Worm (Caenorhabditis elegans) whole organism, young adult: ENCODE measurements around the gene F56C3.1.

Source experiments
- B0035.1 ChIP-seq: sonication (generic microtip); optimal IDR thresholded peaks from 2 replicates; lab custom pipeline; 2016; ENCODE audit warnings: missing genetic modification characterization, mild to moderate bottlenecking, missing compliant biosample characterization, missing genotype, missing genetic modification reagents
- B0261.1 ChIP-seq: sonication (generic microtip); optimal IDR thresholded peaks from 2 replicates; lab custom pipeline; 2016; ENCODE audit warnings: mild to moderate bottlenecking, missing genetic modification characterization, moderate library complexity, missing compliant biosample characterization
- C06A6.2 ChIP-seq: fragments of 200-800 bp; sonication (Bioruptor generic); conservative IDR thresholded peaks from 2 replicates; pipeline ENCODE4 v1.3.6; 2022; ENCODE audit warnings: missing genetic modification characterization, missing compliant biosample characterization
- F10E7.11 ChIP-seq: sonication (generic microtip); optimal IDR thresholded peaks from 2 replicates; lab custom pipeline; 2017; ENCODE audit warnings: mild to moderate bottlenecking, missing genetic modification characterization, moderate library complexity, missing compliant biosample characterization
- F49E8.2 ChIP-seq: sonication (generic microtip); optimal IDR thresholded peaks from 3 replicates; lab custom pipeline; 2017; ENCODE audit warnings: missing genetic modification characterization, mild to moderate bottlenecking, missing compliant biosample characterization, antibody characterized with exemption, moderate library complexity; ENCODE audit not compliant: insufficient read depth
- atf-7 ChIP-seq: sonication (generic microtip); optimal IDR thresholded peaks from 2 replicates; lab custom pipeline; 2017; ENCODE audit warnings: mild to moderate bottlenecking, missing genetic modification characterization, missing compliant biosample characterization
- athp-1 ChIP-seq: sonication (generic microtip); optimal IDR thresholded peaks from 2 replicates; lab custom pipeline; 2017; ENCODE audit warnings: mild to moderate bottlenecking, missing genetic modification characterization, missing compliant biosample characterization
- attf-3 ChIP-seq: fragments of 200-800 bp; sonication (Bioruptor generic); conservative IDR thresholded peaks from 2 replicates; pipeline ENCODE4 v1.3.6; 2022; ENCODE audit warnings: missing genetic modification reagents, missing genetic modification characterization, missing compliant biosample characterization
- cebp-1 ChIP-seq, 2 experiments: fragments of 200-800 bp in 1 of 2; sonication (Bioruptor generic) in 1 of 2; sonication (generic microtip) in 1 of 2; IDR thresholded peaks in 1 of 2; optimal IDR thresholded peaks in 1 of 2; 2 replicates each; pipeline versions ENCODE4 v1.3.6 to Lab custom; 2017 to 2022; ENCODE audit warnings: missing compliant biosample characterization in 2 of 2, missing genetic modification characterization in 2 of 2, mild to moderate bottlenecking in 1 of 2, missing genetic modification reagents in 1 of 2, moderate library complexity in 1 of 2
- ceh-100 ChIP-seq: fragments of 200-800 bp; sonication (Bioruptor generic); IDR thresholded peaks from 2 replicates; pipeline ENCODE4 v1.3.6; 2022; ENCODE audit warnings: missing genetic modification reagents, missing genetic modification characterization, missing compliant biosample characterization
- ceh-27 ChIP-seq: fragments of 200-800 bp; sonication (Bioruptor generic); optimal IDR thresholded peaks from 2 replicates; lab custom pipeline; 2018; ENCODE audit warnings: mild to moderate bottlenecking, missing genetic modification characterization, moderate library complexity, missing compliant biosample characterization
- ceh-40 ChIP-seq: fragments of 200-800 bp; sonication (Bioruptor generic); IDR thresholded peaks from 2 replicates; pipeline ENCODE4 v1.3.6; 2022; ENCODE audit warnings: missing genetic modification characterization, missing compliant biosample characterization
- ceh-91 ChIP-seq: fragments of 200-800 bp; sonication (Bioruptor generic); IDR thresholded peaks from 2 replicates; pipeline ENCODE4 v1.3.6; 2022; ENCODE audit warnings: missing genetic modification reagents, missing genetic modification characterization, missing compliant biosample characterization
- chd-7 ChIP-seq: sonication (generic microtip); optimal IDR thresholded peaks from 2 replicates; lab custom pipeline; 2016; ENCODE audit warnings: mild to moderate bottlenecking, missing genetic modification characterization, moderate library complexity, missing compliant biosample characterization
- dox-1 ChIP-seq: fragments of 200-800 bp; sonication (Bioruptor generic); IDR thresholded peaks from 2 replicates; pipeline ENCODE4 v1.3.6; 2022; ENCODE audit warnings: missing genetic modification reagents, missing genetic modification characterization, missing compliant biosample characterization
- efl-1 ChIP-seq: fragments of 150-350 bp; optimal IDR thresholded peaks from 2 replicates; lab custom pipeline; 2014; ENCODE audit warnings: missing biosample characterization, missing genetic modification reagents, missing genetic modification characterization
- egl-44 ChIP-seq: fragments of 200-800 bp; sonication (Bioruptor generic); IDR thresholded peaks from 2 replicates; pipeline ENCODE4 v1.3.6; 2022; ENCODE audit warnings: missing genetic modification reagents, missing genetic modification characterization, missing compliant biosample characterization
- fkh-3 ChIP-seq: sonication (generic microtip); optimal IDR thresholded peaks from 2 replicates; lab custom pipeline; 2016; ENCODE audit warnings: mild to moderate bottlenecking, missing genetic modification characterization, missing compliant biosample characterization
- lin-35 ChIP-seq, 3 experiments: fragments of 150-350 bp in 2 of 3; sonication (generic microtip) in 1 of 3; optimal IDR thresholded peaks; 2 replicates each; lab custom pipeline; 2014 to 2018; ENCODE audit warnings: missing biosample characterization in 3 of 3, missing genetic modification characterization in 3 of 3, missing genetic modification reagents in 3 of 3
- lin-54 ChIP-seq: fragments of 200-800 bp; sonication (Bioruptor generic); optimal IDR thresholded peaks from 2 replicates; lab custom pipeline; 2018; ENCODE audit warnings: mild to moderate bottlenecking, missing genetic modification characterization, missing compliant biosample characterization
- lir-1 ChIP-seq: fragments of 200-800 bp; sonication (Bioruptor generic); conservative IDR thresholded peaks from 2 replicates; pipeline ENCODE4 v1.3.6; 2022; ENCODE audit warnings: missing genetic modification reagents, missing genetic modification characterization, missing compliant biosample characterization
- lsl-1 ChIP-seq: fragments of 200-800 bp; sonication (Bioruptor generic); optimal IDR thresholded peaks from 2 replicates; lab custom pipeline; 2018; ENCODE audit warnings: mild to moderate bottlenecking, missing genetic modification characterization, moderate library complexity, missing compliant biosample characterization
- madf-10 ChIP-seq: sonication (generic microtip); optimal IDR thresholded peaks from 2 replicates; lab custom pipeline; 2016; ENCODE audit warnings: mild to moderate bottlenecking, missing genetic modification characterization, missing compliant biosample characterization
- madf-3 ChIP-seq: fragments of 200-800 bp; sonication (Bioruptor generic); IDR thresholded peaks from 2 replicates; pipeline ENCODE4 v1.3.6; 2022; ENCODE audit warnings: missing genetic modification reagents, missing genetic modification characterization, missing compliant biosample characterization
- madf-6 ChIP-seq: fragments of 200-800 bp; sonication (Bioruptor generic); IDR thresholded peaks from 2 replicates; pipeline ENCODE4 v1.3.6; 2022; ENCODE audit warnings: missing genetic modification reagents, missing genetic modification characterization, missing compliant biosample characterization
- madf-8 ChIP-seq: fragments of 200-800 bp; sonication (Bioruptor generic); conservative IDR thresholded peaks from 2 replicates; pipeline ENCODE4 v1.3.6; 2022; ENCODE audit warnings: missing genetic modification reagents, missing genetic modification characterization, missing compliant biosample characterization
- nfya-2 ChIP-seq: fragments of 200-800 bp; sonication (Bioruptor generic); IDR thresholded peaks from 2 replicates; pipeline ENCODE4 v1.3.6; 2022; ENCODE audit warnings: missing genetic modification reagents, missing genetic modification characterization, missing compliant biosample characterization
- nfyb-1 ChIP-seq: fragments of 200-800 bp; sonication (Bioruptor generic); IDR thresholded peaks from 2 replicates; pipeline ENCODE4 v1.3.6; 2022; ENCODE audit warnings: missing genetic modification reagents, missing genetic modification characterization, missing compliant biosample characterization
- nhr-120 ChIP-seq: fragments of 200-800 bp; sonication (Bioruptor generic); IDR thresholded peaks from 2 replicates; pipeline ENCODE4 v1.3.6; 2022; ENCODE audit warnings: missing genetic modification characterization, missing compliant biosample characterization
- nhr-27 ChIP-seq: fragments of 200-800 bp; sonication (Bioruptor generic); optimal IDR thresholded peaks from 2 replicates; lab custom pipeline; 2018; ENCODE audit warnings: mild to moderate bottlenecking, missing genetic modification characterization, moderate library complexity, missing compliant biosample characterization
- nhr-80 ChIP-seq: sonication (generic microtip); optimal IDR thresholded peaks from 2 replicates; lab custom pipeline; 2016; ENCODE audit warnings: missing genetic modification characterization, missing compliant biosample characterization
- repo-1 ChIP-seq: sonication (generic microtip); optimal IDR thresholded peaks from 2 replicates; lab custom pipeline; 2017; ENCODE audit warnings: mild to moderate bottlenecking, missing genetic modification characterization, missing compliant biosample characterization
- sea-2 ChIP-seq: fragments of 200-800 bp; sonication (Bioruptor generic); IDR thresholded peaks from 2 replicates; pipeline ENCODE4 v1.3.6; 2022; ENCODE audit warnings: missing genetic modification characterization, missing compliant biosample characterization
- snpc-1.1 ChIP-seq: sonication (generic microtip); optimal IDR thresholded peaks from 2 replicates; lab custom pipeline; 2017; ENCODE audit warnings: missing genetic modification characterization, mild to moderate bottlenecking, missing compliant biosample characterization, antibody characterized with exemption, moderate library complexity, missing genotype, missing genetic modification reagents; ENCODE audit not compliant: insufficient read depth
- snpc-1.3 ChIP-seq: sonication (generic microtip); optimal IDR thresholded peaks from 2 replicates; lab custom pipeline; 2017; ENCODE audit warnings: missing genetic modification characterization, mild to moderate bottlenecking, missing compliant biosample characterization, antibody characterized with exemption, moderate library complexity, missing genotype, missing genetic modification reagents; ENCODE audit not compliant: insufficient read depth
- somi-1 ChIP-seq: fragments of 200-800 bp; sonication (Bioruptor generic); optimal IDR thresholded peaks from 2 replicates; lab custom pipeline; 2018; ENCODE audit warnings: mild to moderate bottlenecking, missing genetic modification characterization, missing compliant biosample characterization
- tlf-1 ChIP-seq: fragments of 200-800 bp; sonication (Bioruptor generic); optimal IDR thresholded peaks from 2 replicates; lab custom pipeline; 2018; ENCODE audit warnings: mild to moderate bottlenecking, missing genetic modification characterization, missing compliant biosample characterization
- xnd-1 ChIP-seq: sonication (generic microtip); optimal IDR thresholded peaks from 2 replicates; lab custom pipeline; 2016; ENCODE audit warnings: missing genotype, missing genetic modification reagents, missing genetic modification characterization, missing compliant biosample characterization
- ztf-25 ChIP-seq: fragments of 200-800 bp; sonication (Bioruptor generic); IDR thresholded peaks from 2 replicates; pipeline ENCODE4 v1.3.6; 2022; ENCODE audit warnings: missing genetic modification reagents, missing genetic modification characterization, missing compliant biosample characterization

F56C3.1 gene

ce11 chrX:1395793-1396192 lies 8.7 kb downstream of the F56C3.1 start (continued):
- no peak for TF ChIP-seq ceh-100 (GFP tag; lab: Robert Waterston, UW)
- no peak for TF ChIP-seq nfyb-1
- no peak for TF ChIP-seq chd-7 (tag; lab: Kevin White, UChicago)
- no peak for TF ChIP-seq athp-1
- TF ChIP-seq C06A6.2 (GFP tag; lab: Robert Waterston, UW): no peak
- peak; percentile 51 for TF ChIP-seq atf-7 (tag; lab: Kevin White, UChicago)
- TF ChIP-seq lir-1 (GFP tag; lab: Robert Waterston, UW): 0 out of 2 replicates have a peak, but pooled peaks have one; percentile 8
- no peak for TF ChIP-seq madf-6 (GFP tag; lab: Robert Waterston, UW)
- no peak for TF ChIP-seq snpc-1.3 (tag; lab: Kevin White, UChicago)
- no peak for TF ChIP-seq F10E7.11
- TF ChIP-seq B0261.1 (tag; lab: Kevin White, UChicago): no peak
- TF ChIP-seq tlf-1: no peak
- no peak for TF ChIP-seq ceh-91 (GFP tag; lab: Robert Waterston, UW)
- no peak for TF ChIP-seq sea-2 (GFP tag; lab: Robert Waterston, UW)
- TF ChIP-seq madf-10 (tag; lab: Kevin White, UChicago): no peak
- TF ChIP-seq madf-3 (GFP tag; lab: Robert Waterston, UW): no peak
- TF ChIP-seq ztf-25: no peak
- TF ChIP-seq snpc-1.1 (tag; lab: Kevin White, UChicago): no peak
- TF ChIP-seq nhr-120 (GFP tag; lab: Robert Waterston, UW): no peak
- TF ChIP-seq B0035.1: no peak
- no peak for TF ChIP-seq lsl-1 (GFP tag; lab: Kevin White, UChicago)
- no peak for TF ChIP-seq nfya-2 (GFP tag; lab: Robert Waterston, UW)
- TF ChIP-seq nhr-27: no peak
- TF ChIP-seq cebp-1 (GFP tag; IDR thresholded peaks at IDR 0.05; lab: Robert Waterston, UW): no peak
- peak; percentile 32 for TF ChIP-seq cebp-1 (tag; optimal IDR thresholded peaks at IDR 0.05; lab: Kevin White, UChicago)
- TF ChIP-seq dox-1: no peak
- no peak for TF ChIP-seq F49E8.2 (tag; lab: Kevin White, UChicago)
- TF ChIP-seq somi-1 (GFP tag; lab: Kevin White, UChicago): peak; percentile 38
- TF ChIP-seq ceh-27 (GFP tag; lab: Kevin White, UChicago): no peak
- no peak for TF ChIP-seq fkh-3 (tag; lab: Kevin White, UChicago)
- no peak for TF ChIP-seq ceh-40 (GFP tag; lab: Robert Waterston, UW)

ce11 chrX:1397516-1397915 lies 10.4 kb downstream of the F56C3.1 start, which contains the start of gene H39E20.1:
TSS of gene H39E20.1 (minus strand) at chrX:1397616.
- TF ChIP-seq efl-1 (GFP tag; lab: Kevin White, UChicago): peak; percentile 51
- no peak for TF ChIP-seq lin-54 (GFP tag; lab: Kevin White, UChicago)
- TF ChIP-seq nhr-80: no peak
- TF ChIP-seq egl-44 (GFP tag; lab: Robert Waterston, UW): no peak
- TF ChIP-seq lin-35 (GFP tag; optimal IDR thresholded peaks at IDR 0.05; lab: Kevin White, UChicago): no peak
- TF ChIP-seq xnd-1 (tag; lab: Kevin White, UChicago): peak; percentile 30
- no peak for TF ChIP-seq repo-1
- TF ChIP-seq attf-3 (GFP tag; lab: Robert Waterston, UW): no peak
- 0 out of 2 replicates have a peak, but pooled peaks have one; percentile 32 for TF ChIP-seq madf-8 (GFP tag; lab: Robert Waterston, UW)
- no peak for TF ChIP-seq madf-3 (GFP tag; lab: Robert Waterston, UW)
- TF ChIP-seq, all 124 proteins: peak for 3
